Worm (Caenorhabditis elegans) whole organism, L3 larva: ENCODE results near the gene irld-21.

Experiments
- ama-1 ChIP-seq: fragments of 150-350 bp; optimal IDR thresholded peaks from 2 replicates; lab custom pipeline; 2018
- egl-27 ChIP-seq: sonication (generic microtip); optimal IDR thresholded peaks from 4 replicates; lab custom pipeline; 2017; ENCODE audit warnings: missing biosample characterization, missing genetic modification reagents, missing genetic modification characterization
- egl-5 ChIP-seq: fragments of 150-350 bp; optimal IDR thresholded peaks from 2 replicates; lab custom pipeline; 2017; ENCODE audit warnings: missing biosample characterization, missing genetic modification reagents, missing genetic modification characterization, inconsistent platforms
- fos-1 ChIP-seq: fragments of 150-350 bp; optimal IDR thresholded peaks from 2 replicates; lab custom pipeline; 2014; ENCODE audit warnings: missing biosample characterization, missing genetic modification characterization
- nhr-237 ChIP-seq: fragments of 150-350 bp; optimal IDR thresholded peaks from 2 replicates; lab custom pipeline; 2014; ENCODE audit warnings: missing biosample characterization, missing genetic modification characterization
- nhr-76 ChIP-seq: fragments of 150-350 bp; sonication (generic microtip); optimal IDR thresholded peaks from 5 replicates; lab custom pipeline; 2014; ENCODE audit warnings: missing biosample characterization, missing genetic modification characterization
- tbx-2 ChIP-seq: sonication (generic microtip); optimal IDR thresholded peaks from 2 replicates; lab custom pipeline; 2016; ENCODE audit warnings: mild to moderate bottlenecking, missing genetic modification characterization, missing compliant biosample characterization
- unc-39 ChIP-seq: sonication (generic microtip); optimal IDR thresholded peaks from 4 replicates; lab custom pipeline; 2017; ENCODE audit warnings: missing biosample characterization, missing genetic modification characterization
- ztf-4 ChIP-seq: fragments of 150-350 bp; optimal IDR thresholded peaks from 2 replicates; lab custom pipeline; 2014; ENCODE audit warnings: missing biosample characterization, missing genetic modification characterization

DNA sequence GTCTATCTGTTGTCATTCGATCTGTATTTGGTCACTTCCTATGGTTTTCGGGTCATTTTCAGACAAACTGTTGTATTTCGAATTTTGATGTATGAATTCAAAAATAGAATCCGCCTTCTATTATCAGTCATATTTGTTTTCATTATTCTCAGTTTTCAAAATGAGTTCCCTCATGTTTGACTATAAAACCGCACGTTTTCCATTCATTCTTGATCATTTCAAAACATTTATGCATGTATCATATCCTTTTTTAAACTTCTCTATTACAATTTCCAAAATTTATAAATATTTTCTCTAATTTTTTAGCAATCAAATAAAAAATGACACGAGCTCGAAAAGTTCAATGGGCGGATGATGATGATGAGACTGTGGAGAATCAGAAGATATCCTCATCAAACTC lies 15.7 kb upstream of the irld-21 start, which contains the start of gene K08F4.12:
- TF ChIP-seq egl-5 (tag; lab: Kevin White, UChicago): no peak
- TF ChIP-seq ama-1: no peak
- TF ChIP-seq tbx-2 (tag; lab: Kevin White, UChicago): no peak
- no peak for TF ChIP-seq fos-1 (tag; lab: Kevin White, UChicago)
- no peak for TF ChIP-seq nhr-237 (tag; lab: Kevin White, UChicago)
- no peak for TF ChIP-seq unc-39
- TF ChIP-seq egl-27 (tag; lab: Kevin White, UChicago): no peak
- no peak for TF ChIP-seq ztf-4 (tag; lab: Kevin White, UChicago)
- TF ChIP-seq nhr-76 (tag; lab: Kevin White, UChicago): no peak
